Worm (Caenorhabditis elegans) whole organism, mixed stage, embryonic: ENCODE data around the gene gst-20.

ENCODE experiments used
- M03D4.4 ChIP-seq: sonication (generic microtip); optimal IDR thresholded peaks from 2 replicates; lab custom pipeline; 2017; ENCODE audit warnings: mild to moderate bottlenecking, missing genetic modification characterization, missing compliant biosample characterization
- bed-3 ChIP-seq: fragments of 200-800 bp; sonication (Bioruptor generic); optimal IDR thresholded peaks from 3 replicates; lab custom pipeline; 2018; ENCODE audit warnings: mild to moderate bottlenecking, missing genetic modification characterization, moderate library complexity, missing compliant biosample characterization
- blmp-1 ChIP-seq: fragments of 150-350 bp; optimal IDR thresholded peaks from 2 replicates; lab custom pipeline; 2014; ENCODE audit warnings: missing biosample characterization, missing genetic modification characterization
- ceh-39 ChIP-seq: fragments of 150-350 bp; optimal IDR thresholded peaks from 2 replicates; lab custom pipeline; 2014; ENCODE audit warnings: missing biosample characterization, missing genetic modification characterization
- ceh-43 ChIP-seq: fragments of 200-800 bp; sonication (Bioruptor generic); optimal IDR thresholded peaks from 2 replicates; lab custom pipeline; 2018; ENCODE audit warnings: mild to moderate bottlenecking, missing genetic modification characterization, moderate library complexity, missing compliant biosample characterization
- ceh-83 ChIP-seq: fragments of 200-800 bp; sonication (Bioruptor generic); optimal IDR thresholded peaks from 2 replicates; lab custom pipeline; 2018; ENCODE audit warnings: mild to moderate bottlenecking, missing genetic modification characterization, missing compliant biosample characterization
- ces-1 ChIP-seq: fragments of 150-350 bp; optimal IDR thresholded peaks from 2 replicates; lab custom pipeline; 2014; ENCODE audit warnings: missing biosample characterization, missing genetic modification reagents, missing genetic modification characterization
- cnd-1 ChIP-seq: fragments of 200-800 bp; sonication (Bioruptor generic); optimal IDR thresholded peaks from 2 replicates; lab custom pipeline; 2018; ENCODE audit warnings: mild to moderate bottlenecking, missing genetic modification characterization, missing compliant biosample characterization
- drap-1 ChIP-seq: fragments of 200-800 bp; sonication (Bioruptor generic); optimal IDR thresholded peaks from 3 replicates; lab custom pipeline; 2018; ENCODE audit warnings: mild to moderate bottlenecking, missing genetic modification characterization, missing compliant biosample characterization
- elt-1 ChIP-seq: sonication (generic microtip); optimal IDR thresholded peaks from 2 replicates; lab custom pipeline; 2017; ENCODE audit warnings: missing genetic modification characterization, mild to moderate bottlenecking, missing compliant biosample characterization, antibody characterized with exemption, moderate library complexity, borderline replicate concordance; ENCODE audit not compliant: insufficient read depth
- elt-3 ChIP-seq: fragments of 150-350 bp; optimal IDR thresholded peaks from 2 replicates; lab custom pipeline; 2014; ENCODE audit warnings: missing biosample characterization, missing genetic modification characterization
- ham-2 ChIP-seq: fragments of 200-800 bp; sonication (Bioruptor generic); optimal IDR thresholded peaks from 2 replicates; lab custom pipeline; 2018; ENCODE audit warnings: mild to moderate bottlenecking, missing genetic modification characterization, missing compliant biosample characterization
- hlh-1 ChIP-seq: fragments of 150-350 bp; optimal IDR thresholded peaks from 2 replicates; lab custom pipeline; 2014; ENCODE audit warnings: missing biosample characterization, missing genetic modification reagents, missing genetic modification characterization
- lin-13 ChIP-seq: fragments of 150-350 bp; optimal IDR thresholded peaks from 2 replicates; lab custom pipeline; 2014; ENCODE audit warnings: missing biosample characterization, missing genetic modification characterization
- lin-32 ChIP-seq: fragments of 200-800 bp; sonication (Bioruptor generic); optimal IDR thresholded peaks from 2 replicates; lab custom pipeline; 2018; ENCODE audit warnings: mild to moderate bottlenecking, missing genetic modification characterization, missing compliant biosample characterization
- lsy-2 ChIP-seq: fragments of 150-350 bp; optimal IDR thresholded peaks from 2 replicates; lab custom pipeline; 2014; ENCODE audit warnings: missing biosample characterization, missing genetic modification characterization
- mab-5 ChIP-seq: fragments of 150-350 bp; optimal IDR thresholded peaks from 2 replicates; lab custom pipeline; 2014; ENCODE audit warnings: missing biosample characterization, missing genetic modification characterization
- mep-1 ChIP-seq: fragments of 150-350 bp; optimal IDR thresholded peaks from 2 replicates; lab custom pipeline; 2017; ENCODE audit warnings: missing biosample characterization, missing genetic modification reagents, missing genetic modification characterization, inconsistent platforms
- mls-2 ChIP-seq: sonication (generic microtip); optimal IDR thresholded peaks from 2 replicates; lab custom pipeline; 2016; ENCODE audit warnings: mild to moderate bottlenecking, missing genetic modification characterization, moderate library complexity, missing compliant biosample characterization
- nhr-237 ChIP-seq: fragments of 150-350 bp; optimal IDR thresholded peaks from 2 replicates; lab custom pipeline; 2014; ENCODE audit warnings: missing biosample characterization, missing genetic modification characterization
- nhr-28 ChIP-seq: fragments of 150-350 bp; optimal IDR thresholded peaks from 2 replicates; lab custom pipeline; 2014; ENCODE audit warnings: missing biosample characterization, missing genetic modification characterization
- pha-4 ChIP-seq: fragments of 150-350 bp; optimal IDR thresholded peaks from 2 replicates; lab custom pipeline; 2018; ENCODE audit warnings: missing biosample characterization, missing genetic modification reagents, missing genetic modification characterization
- sptf-1 ChIP-seq: sonication (generic microtip); optimal IDR thresholded peaks from 2 replicates; lab custom pipeline; 2017; ENCODE audit warnings: mild to moderate bottlenecking, missing genetic modification characterization, moderate library complexity, missing compliant biosample characterization
- tbx-8 ChIP-seq: fragments of 200-800 bp; sonication (Bioruptor generic); optimal IDR thresholded peaks from 2 replicates; lab custom pipeline; 2018; ENCODE audit warnings: mild to moderate bottlenecking, missing genetic modification characterization, moderate library complexity, missing compliant biosample characterization
- unc-120 ChIP-seq: sonication (generic microtip); optimal IDR thresholded peaks from 2 replicates; lab custom pipeline; 2017; ENCODE audit warnings: missing genetic modification characterization, missing compliant biosample characterization; ENCODE audit not compliant: poor library complexity, severe bottlenecking
- unc-39 ChIP-seq: fragments of 150-350 bp; optimal IDR thresholded peaks from 2 replicates; lab custom pipeline; 2014; ENCODE audit warnings: missing biosample characterization, missing genetic modification characterization
- ztf-11 ChIP-seq: fragments of 150-350 bp; optimal IDR thresholded peaks from 2 replicates; lab custom pipeline; 2014; ENCODE audit warnings: missing biosample characterization, missing genetic modification characterization

gst-20 gene

ce11 chrII:13575018-13575948 is 34.3 kb downstream of the gst-20 start, which contains the start of the genes mrpl-37 and lin-38:
Gene mrpl-37 (minus strand): TSS chrII:13575068.
Gene lin-38 (plus strand): TSS chrII:13575925.
- TF ChIP-seq ceh-43 (GFP tag; lab: Kevin White, UChicago) = no peak
- no peak for TF ChIP-seq bed-3 (GFP tag; lab: Kevin White, UChicago)
- TF ChIP-seq nhr-237 (tag; lab: Kevin White, UChicago) = peak; percentile 77
- TF ChIP-seq ces-1 (GFP tag; lab: Kevin White, UChicago) = peak; percentile 75
- peak; percentile 33 for TF ChIP-seq ceh-39 (tag; lab: Kevin White, UChicago)
- peak; percentile 60 for TF ChIP-seq lsy-2
- TF ChIP-seq unc-39 (tag; lab: Kevin White, UChicago) = no peak
- peak; percentile 60 for TF ChIP-seq unc-120
- peak; percentile 53 for TF ChIP-seq lin-13
- peak; percentile 66 for TF ChIP-seq pha-4 (tag; lab: Kevin White, UChicago)
- TF ChIP-seq hlh-1 = peak; percentile 49
- peak; percentile 92 for TF ChIP-seq mep-1
- TF ChIP-seq, all 35 proteins: peak for 9

- TF ChIP-seq lin-32 (GFP tag; lab: Kevin White, UChicago) = no peak
- no peak for TF ChIP-seq ztf-11
- TF ChIP-seq mep-1 = no peak
- no peak for TF ChIP-seq nhr-28 (tag; lab: Kevin White, UChicago)
- TF ChIP-seq mab-5 = no peak
- TF ChIP-seq ham-2 = no peak
- no peak for TF ChIP-seq ces-1 (GFP tag; lab: Kevin White, UChicago)
- no peak for TF ChIP-seq drap-1 (GFP tag; lab: Kevin White, UChicago)
- TF ChIP-seq elt-3 (tag; lab: Kevin White, UChicago) = no peak
- TF ChIP-seq cnd-1 (tag; lab: Kevin White, UChicago) = no peak
- no peak for TF ChIP-seq M03D4.4 (tag; lab: Kevin White, UChicago)
- no peak for TF ChIP-seq elt-1
Observed at ce11 chrII:13574395-13574794, 35.2 kb downstream of the gst-20 start.

ce11 chrII:13567871-13568270 is 41.8 kb downstream of the gst-20 start, which contains the start of gene Y48E1B.3:
Gene Y48E1B.3 (minus strand): TSS chrII:13567971.
- TF ChIP-seq nhr-237 (tag; lab: Kevin White, UChicago) (no peak), pha-4 (tag; lab: Kevin White, UChicago) (no peak), tbx-8 (no peak), sptf-1 (tag; lab: Kevin White, UChicago) (no peak)
- TF ChIP-seq, all 35 proteins: peak for 0

ce11 chrII:13560553-13560952 is 49.1 kb downstream of the gst-20 start:
- TF ChIP-seq mls-2 (tag; lab: Kevin White, UChicago) (no peak), hlh-1 (no peak), ces-1 (GFP tag; lab: Kevin White, UChicago) (no peak), M03D4.4 (tag; lab: Kevin White, UChicago) (no peak), bed-3 (GFP tag; lab: Kevin White, UChicago) (no peak), ceh-83 (GFP tag; lab: Kevin White, UChicago) (no peak), blmp-1 (tag; lab: Kevin White, UChicago) (no peak), ztf-11 (no peak)
